Worm (Caenorhabditis elegans): ENCODE data around the gene glr-5.

DNA sequence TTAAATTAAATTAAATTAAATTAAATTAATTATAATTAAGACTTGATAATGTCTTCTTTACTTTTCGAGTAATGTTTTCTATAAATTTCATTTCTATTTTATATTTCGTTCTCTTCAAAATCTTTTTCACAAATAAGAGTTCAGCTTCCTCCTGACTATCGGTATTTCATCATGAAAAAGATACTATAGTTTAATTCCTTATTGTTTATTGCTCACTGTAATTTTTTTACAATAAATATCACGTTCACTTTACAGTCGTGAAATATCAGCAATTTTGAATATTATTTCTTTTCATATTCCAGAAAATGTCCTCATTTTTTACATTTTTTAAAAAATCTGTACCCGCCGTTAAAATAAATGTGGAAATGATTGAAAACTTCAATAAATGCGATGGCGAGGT lies 20.1 kb downstream of the glr-5 start, which contains the start of gene ZC196.3:
- TF ChIP-seq sea-1 (GFP tag; conservative IDR thresholded peaks at IDR 0.05) (no peak), flt-1 (GFP tag; IDR thresholded peaks at IDR 0.05) (no peak), aly-1 (tag; optimal IDR thresholded peaks at IDR 0.05) (no peak), ama-1 (optimal IDR thresholded peaks at IDR 0.05) (no peak), ceh-36 (tag; optimal IDR thresholded peaks at IDR 0.05) (no peak), F13C5.2 (tag; optimal IDR thresholded peaks at IDR 0.05) (no peak), scrt-1 (GFP tag; IDR thresholded peaks at IDR 0.05) (no peak), hnd-1 (tag; optimal IDR thresholded peaks at IDR 0.05) (no peak)
